Worm (Caenorhabditis elegans) whole organism, L4/young adult: ENCODE results near the gene C49F8.3.
"Not testable (repeated sequence)": the region's sequence is repeated elsewhere in the genome, so short reads cannot be mapped to it uniquely, and the experiment has no call there.

ENCODE experiments used
- W03F9.2 ChIP-seq: fragments of 150-350 bp; optimal IDR thresholded peaks from 2 replicates; lab custom pipeline; 2014; ENCODE audit warnings: missing biosample characterization, missing genetic modification characterization
- dao-5 ChIP-seq: sonication (generic microtip); optimal IDR thresholded peaks from 2 replicates; lab custom pipeline; 2016; ENCODE audit warnings: missing genotype, missing genetic modification characterization, moderate library complexity, missing compliant biosample characterization
- him-1 ChIP-seq: sonication (generic microtip); optimal IDR thresholded peaks from 2 replicates; lab custom pipeline; 2016; ENCODE audit warnings: missing genotype, missing genetic modification reagents, missing genetic modification characterization, missing compliant biosample characterization

The C49F8.3 gene

ce11 chrX:13387497-13387953 is at the start of gene C49F8.3:
Gene C49F8.3 (minus strand): TSS chrX:13387547.
- TF ChIP-seq him-1 (tag; lab: Kevin White, UChicago), result no peak
- no peak for TF ChIP-seq W03F9.2
- no peak for TF ChIP-seq dao-5 (tag; lab: Kevin White, UChicago)

ce11 chrX:13435790-13436472 is 48.6 kb upstream of the C49F8.3 start, which contains the start of gene jmjd-3.3:
Gene jmjd-3.3 (plus strand): TSS chrX:13436422.
- TF ChIP-seq W03F9.2 (no peak), him-1 (tag; lab: Kevin White, UChicago) (no peak), dao-5 (tag; lab: Kevin White, UChicago) (no peak)

- TF ChIP-seq dao-5 (tag; lab: Kevin White, UChicago), result no peak
- no peak for TF ChIP-seq him-1 (tag; lab: Kevin White, UChicago)
Observed at ce11 chrX:13435116-13435515, 47.8 kb upstream of the C49F8.3 start.

- not testable (repeated sequence) for TF ChIP-seq dao-5 (tag; lab: Kevin White, UChicago); W03F9.2; him-1 (tag; lab: Kevin White, UChicago)
Observed at ce11 chrX:13431388-13431787, 44.0 kb upstream of the C49F8.3 start, which contains the start of gene C29F7.10. Gene C29F7.10 (minus strand): TSS chrX:13431488.

- TF ChIP-seq him-1 (tag; lab: Kevin White, UChicago); dao-5 (tag; lab: Kevin White, UChicago); W03F9.2: not testable (repeated sequence)
Observed at ce11 chrX:13428755-13429154, 41.4 kb upstream of the C49F8.3 start, which contains the start of gene fkh-4. Gene fkh-4 (minus strand): TSS chrX:13428855.

ce11 chrX:13423340-13423739 is 36.0 kb upstream of the C49F8.3 start, which contains the start of gene fkh-3:
Gene fkh-3 (minus strand): TSS chrX:13423440.
- TF ChIP-seq dao-5 (tag; lab: Kevin White, UChicago) (no peak), him-1 (tag; lab: Kevin White, UChicago) (no peak), W03F9.2 (no peak)

- TF ChIP-seq dao-5 (tag; lab: Kevin White, UChicago) (no peak), him-1 (tag; lab: Kevin White, UChicago) (no peak), W03F9.2 (no peak)
Observed at ce11 chrX:13421068-13421467, 33.7 kb upstream of the C49F8.3 start.

ce11 chrX:13419884-13420339 is 32.6 kb upstream of the C49F8.3 start, which contains the start of gene C29F7.3:
Gene C29F7.3 (minus strand): TSS chrX:13419934.
- TF ChIP-seq dao-5 (tag; lab: Kevin White, UChicago), result no peak

- TF ChIP-seq dao-5 (tag; lab: Kevin White, UChicago), result no peak
- no peak for TF ChIP-seq him-1 (tag; lab: Kevin White, UChicago)
- no peak for TF ChIP-seq W03F9.2
Observed at ce11 chrX:13417479-13417878, 30.1 kb upstream of the C49F8.3 start.

- TF ChIP-seq W03F9.2 (no peak), him-1 (tag; lab: Kevin White, UChicago) (no peak), dao-5 (tag; lab: Kevin White, UChicago) (no peak)
Observed at ce11 chrX:13415722-13416121, 28.4 kb upstream of the C49F8.3 start, which contains the start of gene C29F7.2. Gene C29F7.2 (plus strand): TSS chrX:13416078.

ce11 chrX:13414974-13415373 is 27.6 kb upstream of the C49F8.3 start:
- TF ChIP-seq W03F9.2 (peak; percentile 54), dao-5 (tag; lab: Kevin White, UChicago) (no peak), him-1 (tag; lab: Kevin White, UChicago) (no peak)

- TF ChIP-seq W03F9.2 (no peak), dao-5 (tag; lab: Kevin White, UChicago) (no peak), him-1 (tag; lab: Kevin White, UChicago) (no peak)
Observed at ce11 chrX:13412307-13412706, 25.0 kb upstream of the C49F8.3 start.

- TF ChIP-seq dao-5 (tag; lab: Kevin White, UChicago) (no peak), W03F9.2 (no peak), him-1 (tag; lab: Kevin White, UChicago) (no peak)
Observed at ce11 chrX:13411306-13411705, 24.0 kb upstream of the C49F8.3 start.

- no peak for TF ChIP-seq him-1 (tag; lab: Kevin White, UChicago)
- TF ChIP-seq W03F9.2, result no peak
- no peak for TF ChIP-seq dao-5 (tag; lab: Kevin White, UChicago)
Observed at ce11 chrX:13409543-13409942, 22.2 kb upstream of the C49F8.3 start, which contains the start of the genes cyp-13B1 and C29F7.1. Gene cyp-13B1 (minus strand): TSS chrX:13409643. Gene C29F7.1 (plus strand): TSS chrX:13409936.
